Fruit fly (Drosophila melanogaster): ENCODE results near the gene Rrp6.
A peak's percentile ranks its signal among the peaks of the same experiment; 100 is the strongest.

The Rrp6 gene

DNA sequence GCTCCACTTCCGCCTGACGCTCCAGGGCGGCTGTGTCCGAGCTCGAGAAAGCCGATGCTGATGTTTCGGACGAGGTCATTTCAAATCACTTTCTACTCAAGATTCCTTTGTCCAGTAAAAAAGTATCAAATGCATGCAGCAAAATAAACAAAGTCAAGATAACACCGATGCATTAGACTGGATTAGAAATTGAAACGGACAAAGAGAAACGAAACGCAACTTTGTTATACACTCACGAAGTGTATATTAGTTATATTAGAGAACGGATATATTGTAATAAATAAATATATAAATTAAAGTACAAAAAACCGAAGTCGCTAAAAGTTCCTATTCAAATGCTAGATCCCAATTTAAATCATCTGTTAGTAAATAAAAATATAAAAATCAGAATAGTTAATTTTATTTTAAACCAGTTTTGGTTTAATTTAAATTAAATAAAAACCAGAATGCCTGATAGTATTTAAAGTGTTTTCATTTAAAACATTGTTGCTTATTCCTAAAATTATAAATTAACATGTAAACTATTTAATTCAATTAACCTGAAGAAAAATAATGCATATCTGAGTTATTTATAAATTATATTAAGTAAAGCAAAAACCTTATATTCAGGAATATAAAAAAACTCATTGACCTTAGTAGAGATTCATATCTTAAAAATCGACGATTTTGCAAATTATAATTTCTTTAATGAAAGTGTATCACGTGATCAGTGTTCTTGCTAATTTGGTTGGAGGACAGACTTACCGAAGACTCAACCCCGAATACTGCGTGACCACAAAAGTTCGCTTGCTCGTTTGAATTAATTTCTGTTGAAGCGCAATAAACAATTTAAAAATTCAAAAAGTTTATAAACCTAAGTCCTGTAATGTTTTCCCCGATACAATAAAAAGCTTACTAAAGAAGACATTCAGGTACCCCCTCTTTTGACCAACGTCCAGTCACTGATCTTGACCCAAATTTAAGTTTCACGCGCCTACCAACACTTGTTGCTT, 8.0 kb upstream of the Rrp6 start, which contains the start of gene Dph2 (continued):
- no peak for TF ChIP-seq Met (GFP tag; optimal IDR thresholded peaks at IDR 0.05)
- peak; percentile 17 for TF ChIP-seq Sox15 (GFP tag; optimal IDR thresholded peaks at IDR 0.05)
- peak; percentile 39 for TF ChIP-seq CG34406 (GFP tag; optimal IDR thresholded peaks at IDR 0.05)
- TF ChIP-seq CG6854 (GFP tag; optimal IDR thresholded peaks at IDR 0.05) = no peak
- TF ChIP-seq fkh (GFP tag; optimal IDR thresholded peaks at IDR 0.05) = no peak
- no peak for TF ChIP-seq CG4318 (GFP tag; optimal IDR thresholded peaks at IDR 0.05)
- TF ChIP-seq CG9139 (GFP tag; optimal IDR thresholded peaks at IDR 0.05) = no peak
- no peak for TF ChIP-seq CG10669 (GFP tag; optimal IDR thresholded peaks at IDR 0.05)
- no peak for TF ChIP-seq dsx (GFP tag; optimal IDR thresholded peaks at IDR 0.05; ENCODE audit: poor library complexity, severe bottlenecking)
- TF ChIP-seq Eip75B (GFP tag; optimal IDR thresholded peaks at IDR 0.05) = peak; percentile 86
- TF ChIP-seq Ets21C (GFP tag; optimal IDR thresholded peaks at IDR 0.05) = no peak
- TF ChIP-seq Lpt (GFP tag; optimal IDR thresholded peaks at IDR 0.05) = peak; percentile 29
- no peak for TF ChIP-seq vri (GFP tag; optimal IDR thresholded peaks at IDR 0.05)
- no peak for TF ChIP-seq achi (GFP tag; optimal IDR thresholded peaks at IDR 0.05)
- no peak for TF ChIP-seq acj6 (GFP tag; optimal IDR thresholded peaks at IDR 0.05)
- TF ChIP-seq fd85E (GFP tag; optimal IDR thresholded peaks at IDR 0.05) = no peak
- TF ChIP-seq Sox102F (GFP tag; optimal IDR thresholded peaks at IDR 0.05) = no peak
- TF ChIP-seq CG16779 (tag; optimal IDR thresholded peaks at IDR 0.05) = no peak
- TF ChIP-seq CG1621 (tag; optimal IDR thresholded peaks at IDR 0.05) = no peak
- no peak for TF ChIP-seq Smox (GFP tag; optimal IDR thresholded peaks at IDR 0.05)
- TF ChIP-seq CG31627 (GFP tag; optimal IDR thresholded peaks at IDR 0.05) = peak; percentile 72
- TF ChIP-seq CG6808 (GFP tag; optimal IDR thresholded peaks at IDR 0.05) = no peak
- TF ChIP-seq cyc (GFP tag; optimal IDR thresholded peaks at IDR 0.05) = peak; percentile 50
- TF ChIP-seq CG3919 (GFP tag; optimal IDR thresholded peaks at IDR 0.05) = no peak
- no peak for TF ChIP-seq CG10631 (GFP tag; optimal IDR thresholded peaks at IDR 0.05)

DNA sequence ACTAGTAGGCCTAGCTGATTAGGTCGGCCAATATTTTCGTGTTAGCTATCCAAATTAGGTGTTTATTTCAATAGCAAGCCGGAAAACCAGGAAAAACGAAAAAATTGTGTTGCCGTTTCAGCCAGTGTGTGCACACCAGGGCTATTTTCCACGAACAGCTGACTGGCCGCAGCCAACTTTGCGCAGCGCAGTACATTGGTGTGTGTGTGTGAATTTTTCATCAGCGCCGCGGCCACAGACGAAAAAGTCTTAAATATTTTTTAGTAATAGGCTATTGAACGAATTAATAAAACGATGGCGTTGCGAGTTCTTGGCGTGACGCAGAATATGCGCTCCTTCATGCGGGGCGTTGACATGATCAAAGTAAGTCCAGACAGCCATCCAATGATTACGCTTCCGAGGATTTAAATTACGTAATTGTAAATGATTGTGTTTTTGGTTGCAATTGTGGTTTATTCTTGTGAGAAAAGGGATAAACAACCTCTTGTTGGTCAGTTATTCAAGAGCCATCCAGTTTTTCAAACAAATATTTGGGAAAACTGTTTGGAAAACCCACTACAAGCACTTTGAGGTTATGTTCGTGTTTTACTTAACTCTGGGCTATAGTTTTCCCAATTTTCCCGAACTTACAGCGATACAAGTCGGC, 4.1 kb upstream of the Rrp6 start, which contains the start of the genes CycC and UQCR-C1:
CycC (minus strand) TSS at position 142 of the 646 bp plus-strand sequence.
UQCR-C1 (plus strand) TSS at position 168 of the 646 bp plus-strand sequence.
- no peak for TF ChIP-seq CG3032 (tag; optimal IDR thresholded peaks at IDR 0.05)
- TF ChIP-seq spab (GFP tag; optimal IDR thresholded peaks at IDR 0.05) = no peak
- TF ChIP-seq fd85E (GFP tag; optimal IDR thresholded peaks at IDR 0.05) = no peak
- TF ChIP-seq vri (GFP tag; optimal IDR thresholded peaks at IDR 0.05) = peak; percentile 80
- no peak for TF ChIP-seq Eip75B (GFP tag; optimal IDR thresholded peaks at IDR 0.05)

DNA sequence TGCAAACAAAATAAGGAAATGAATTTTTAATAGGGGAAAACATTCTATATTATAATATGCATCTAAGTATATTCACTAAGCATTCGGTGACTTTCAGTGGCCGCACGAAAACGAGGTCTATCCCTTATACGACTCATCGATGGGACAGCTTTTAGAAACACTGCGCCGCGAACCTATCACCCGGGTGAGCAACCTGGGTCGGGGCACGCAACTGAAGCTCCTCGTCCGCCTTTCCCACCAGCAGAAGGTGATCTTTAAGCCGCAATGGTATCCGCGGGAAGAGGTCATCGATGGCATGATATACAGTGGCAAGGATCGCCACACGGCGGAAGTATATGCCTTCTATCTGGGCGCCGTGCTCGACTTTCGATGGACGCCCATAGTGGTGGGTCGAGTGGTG, 5.2 kb downstream of the Rrp6 start:
- TF ChIP-seq Lpt (GFP tag; optimal IDR thresholded peaks at IDR 0.05) = no peak

DNA sequence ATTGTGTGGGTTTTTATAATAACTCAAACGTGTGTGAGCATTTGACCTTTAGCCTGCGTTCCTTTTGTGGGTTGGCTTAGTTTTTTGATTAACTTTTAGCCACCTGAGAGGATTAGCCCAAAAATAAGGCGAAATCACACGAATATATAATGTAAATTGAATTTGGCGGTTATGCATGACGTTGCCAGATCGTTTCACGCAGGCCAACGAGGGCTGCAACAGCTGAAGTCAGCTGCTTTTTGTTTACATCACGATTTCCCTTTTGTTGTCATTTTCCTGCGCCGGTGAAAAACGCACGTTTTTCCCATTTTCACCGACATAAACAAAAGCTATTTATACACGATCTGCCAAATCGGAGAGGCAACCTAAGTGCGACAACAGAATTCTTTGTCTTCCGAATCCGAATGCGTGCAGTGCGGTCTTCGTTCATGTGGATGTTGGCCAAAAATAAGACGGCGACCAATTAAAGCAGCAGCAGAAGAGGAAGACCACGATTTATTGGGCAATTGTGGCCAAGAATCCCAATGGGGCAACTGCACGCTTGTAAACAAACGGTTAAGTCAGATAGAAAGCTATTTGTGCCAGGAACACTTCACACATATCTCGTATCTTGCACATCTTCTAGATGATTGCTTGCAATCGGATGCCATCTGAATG, 6.7 kb downstream of the Rrp6 start, which contains the start of gene CG3631:
CG3631 (plus strand) TSS at position 251 of the 657 bp plus-strand sequence.
- TF ChIP-seq CG6792 (GFP tag; optimal IDR thresholded peaks at IDR 0.05) = no peak
- TF ChIP-seq esn (GFP tag; optimal IDR thresholded peaks at IDR 0.05) = no peak
- no peak for TF ChIP-seq CG1621 (tag; optimal IDR thresholded peaks at IDR 0.05)
- TF ChIP-seq Sox15 (GFP tag; optimal IDR thresholded peaks at IDR 0.05) = no peak
- TF ChIP-seq topi (GFP tag; optimal IDR thresholded peaks at IDR 0.05) = no peak
- TF ChIP-seq Sox14 (GFP tag; optimal IDR thresholded peaks at IDR 0.05) = peak; percentile 45
- TF ChIP-seq CG11902 (GFP tag; optimal IDR thresholded peaks at IDR 0.05) = no peak
- no peak for TF ChIP-seq CG16779 (tag; optimal IDR thresholded peaks at IDR 0.05)
- peak; percentile 22; the same call in 1 of the 2 replicates for TF ChIP-seq CG15336 (GFP tag; IDR thresholded peaks at IDR 0.05)
- TF ChIP-seq ss (GFP tag; optimal IDR thresholded peaks at IDR 0.05) = no peak
- TF ChIP-seq Eip75B (GFP tag; optimal IDR thresholded peaks at IDR 0.05) = no peak
- TF ChIP-seq Hr38 (GFP tag; optimal IDR thresholded peaks at IDR 0.05) = no peak
- no peak for TF ChIP-seq vri (GFP tag; optimal IDR thresholded peaks at IDR 0.05)

Data from whole organism, prepupa.